Worm (Caenorhabditis elegans): Measurements from ENCODE around the gene msp-59.

ce11 chrIV:5332178-5332577 lies 19.3 kb upstream of the msp-59 start, which contains the start of gene Y4C6B.3:
- TF ChIP-seq K09A11.1 (tag; optimal IDR thresholded peaks at IDR 0.05; ENCODE audit: insufficient read depth) (no peak), nhr-11 (tag; optimal IDR thresholded peaks at IDR 0.05) (no peak), ceh-9 (tag; optimal IDR thresholded peaks at IDR 0.05) (no peak), zip-5 (tag; optimal IDR thresholded peaks at IDR 0.05) (no peak), pros-1 (tag; optimal IDR thresholded peaks at IDR 0.05) (no peak), unc-86 (tag; optimal IDR thresholded peaks at IDR 0.05) (no peak), hlh-30 (tag; optimal IDR thresholded peaks at IDR 0.05; ENCODE audit: insufficient read depth) (no peak), ttx-3 (tag; optimal IDR thresholded peaks at IDR 0.05) (no peak), ceh-34 (tag; optimal IDR thresholded peaks at IDR 0.05) (no peak), lin-11 (tag; optimal IDR thresholded peaks at IDR 0.05) (no peak), tbx-7 (tag; optimal IDR thresholded peaks at IDR 0.05) (no peak)

All from whole organism, late embryonic.